Worm (Caenorhabditis elegans) whole organism, young adult: Measurements from ENCODE around the gene str-208.

Experiments used
- D2030.7 ChIP-seq: fragments of 200-800 bp; sonication (Bioruptor generic); IDR thresholded peaks from 2 replicates; pipeline ENCODE4 v1.3.6; 2022; ENCODE audit warnings: missing genetic modification reagents, missing genetic modification characterization, missing compliant biosample characterization
- F22D6.2 ChIP-seq: sonication (generic microtip); optimal IDR thresholded peaks from 2 replicates; lab custom pipeline; 2016; ENCODE audit warnings: mild to moderate bottlenecking, missing genetic modification characterization, missing compliant biosample characterization
- F23B12.7 ChIP-seq: sonication (generic microtip); optimal IDR thresholded peaks from 2 replicates; lab custom pipeline; 2017; ENCODE audit warnings: missing genetic modification characterization, mild to moderate bottlenecking, missing compliant biosample characterization, antibody characterized with exemption, moderate library complexity; ENCODE audit not compliant: insufficient read depth
- F33H1.4 ChIP-seq: fragments of 200-800 bp; sonication (Bioruptor generic); IDR thresholded peaks from 2 replicates; pipeline ENCODE4 v1.3.6; 2022; ENCODE audit warnings: missing genetic modification reagents, missing genetic modification characterization, missing compliant biosample characterization
- F49E8.2 ChIP-seq: sonication (generic microtip); optimal IDR thresholded peaks from 3 replicates; lab custom pipeline; 2017; ENCODE audit warnings: missing genetic modification characterization, mild to moderate bottlenecking, missing compliant biosample characterization, antibody characterized with exemption, moderate library complexity; ENCODE audit not compliant: insufficient read depth
- T26A5.8 ChIP-seq: sonication (generic microtip); optimal IDR thresholded peaks from 2 replicates; lab custom pipeline; 2016; ENCODE audit warnings: missing genetic modification characterization, missing compliant biosample characterization
- Y53G8AR.9 ChIP-seq: fragments of 200-800 bp; sonication (Bioruptor generic); conservative IDR thresholded peaks from 2 replicates; pipeline ENCODE4 v1.3.6; 2022; ENCODE audit warnings: missing genetic modification reagents, missing genetic modification characterization, missing compliant biosample characterization
- attf-6 ChIP-seq: fragments of 200-800 bp; sonication (Bioruptor generic); IDR thresholded peaks from 2 replicates; pipeline ENCODE4 v1.3.6; 2022; ENCODE audit warnings: missing genetic modification reagents, missing genetic modification characterization, missing compliant biosample characterization
- cebp-1 ChIP-seq, 2 experiments: fragments of 200-800 bp in 1 of 2; sonication (Bioruptor generic) in 1 of 2; sonication (generic microtip) in 1 of 2; IDR thresholded peaks in 1 of 2; optimal IDR thresholded peaks in 1 of 2; 2 replicates each; pipeline versions ENCODE4 v1.3.6 to Lab custom; 2017 to 2022; ENCODE audit warnings: missing compliant biosample characterization in 2 of 2, missing genetic modification characterization in 2 of 2, mild to moderate bottlenecking in 1 of 2, missing genetic modification reagents in 1 of 2, moderate library complexity in 1 of 2
- ceh-58 ChIP-seq: fragments of 200-800 bp; sonication (Bioruptor generic); IDR thresholded peaks from 2 replicates; pipeline ENCODE4 v1.3.6; 2022; ENCODE audit warnings: missing genetic modification characterization, missing compliant biosample characterization
- ceh-79 ChIP-seq: sonication (generic microtip); optimal IDR thresholded peaks from 2 replicates; lab custom pipeline; 2017; ENCODE audit warnings: mild to moderate bottlenecking, missing genetic modification characterization, missing compliant biosample characterization
- ceh-91 ChIP-seq: fragments of 200-800 bp; sonication (Bioruptor generic); IDR thresholded peaks from 2 replicates; pipeline ENCODE4 v1.3.6; 2022; ENCODE audit warnings: missing genetic modification reagents, missing genetic modification characterization, missing compliant biosample characterization
- dox-1 ChIP-seq: fragments of 200-800 bp; sonication (Bioruptor generic); IDR thresholded peaks from 2 replicates; pipeline ENCODE4 v1.3.6; 2022; ENCODE audit warnings: missing genetic modification reagents, missing genetic modification characterization, missing compliant biosample characterization
- dpl-1 ChIP-seq: fragments of 150-350 bp; optimal IDR thresholded peaks from 2 replicates; lab custom pipeline; 2014; ENCODE audit warnings: missing biosample characterization, missing genetic modification reagents, missing genetic modification characterization
- efl-1 ChIP-seq: fragments of 150-350 bp; optimal IDR thresholded peaks from 2 replicates; lab custom pipeline; 2014; ENCODE audit warnings: missing biosample characterization, missing genetic modification reagents, missing genetic modification characterization
- egrh-3 ChIP-seq: fragments of 200-800 bp; sonication (Bioruptor generic); IDR thresholded peaks from 2 replicates; pipeline ENCODE4 v1.3.6; 2022; ENCODE audit warnings: missing genetic modification reagents, missing genetic modification characterization, missing compliant biosample characterization
- ekl-4 ChIP-seq: fragments of 200-800 bp; sonication (Bioruptor generic); IDR thresholded peaks from 2 replicates; pipeline ENCODE4 v1.3.6; 2022; ENCODE audit warnings: missing genetic modification reagents, missing genetic modification characterization, missing compliant biosample characterization
- him-1 ChIP-seq: sonication (generic microtip); optimal IDR thresholded peaks from 2 replicates; lab custom pipeline; 2016; ENCODE audit warnings: missing genotype, missing genetic modification reagents, missing genetic modification characterization, missing compliant biosample characterization
- hmg-1.2 ChIP-seq: fragments of 200-800 bp; sonication (Bioruptor generic); IDR thresholded peaks from 2 replicates; pipeline ENCODE4 v1.3.6; 2022; ENCODE audit warnings: missing genetic modification reagents, missing genetic modification characterization, missing compliant biosample characterization
- lin-54 ChIP-seq: fragments of 200-800 bp; sonication (Bioruptor generic); optimal IDR thresholded peaks from 2 replicates; lab custom pipeline; 2018; ENCODE audit warnings: mild to moderate bottlenecking, missing genetic modification characterization, missing compliant biosample characterization
- lsl-1 ChIP-seq: fragments of 200-800 bp; sonication (Bioruptor generic); optimal IDR thresholded peaks from 2 replicates; lab custom pipeline; 2018; ENCODE audit warnings: mild to moderate bottlenecking, missing genetic modification characterization, moderate library complexity, missing compliant biosample characterization
- madf-6 ChIP-seq: fragments of 200-800 bp; sonication (Bioruptor generic); IDR thresholded peaks from 2 replicates; pipeline ENCODE4 v1.3.6; 2022; ENCODE audit warnings: missing genetic modification reagents, missing genetic modification characterization, missing compliant biosample characterization
- madf-8 ChIP-seq: fragments of 200-800 bp; sonication (Bioruptor generic); conservative IDR thresholded peaks from 2 replicates; pipeline ENCODE4 v1.3.6; 2022; ENCODE audit warnings: missing genetic modification reagents, missing genetic modification characterization, missing compliant biosample characterization
- nfyb-1 ChIP-seq: fragments of 200-800 bp; sonication (Bioruptor generic); IDR thresholded peaks from 2 replicates; pipeline ENCODE4 v1.3.6; 2022; ENCODE audit warnings: missing genetic modification reagents, missing genetic modification characterization, missing compliant biosample characterization
- repo-1 ChIP-seq: sonication (generic microtip); optimal IDR thresholded peaks from 2 replicates; lab custom pipeline; 2017; ENCODE audit warnings: mild to moderate bottlenecking, missing genetic modification characterization, missing compliant biosample characterization
- snpc-1.1 ChIP-seq: sonication (generic microtip); optimal IDR thresholded peaks from 2 replicates; lab custom pipeline; 2017; ENCODE audit warnings: missing genetic modification characterization, mild to moderate bottlenecking, missing compliant biosample characterization, antibody characterized with exemption, moderate library complexity, missing genotype, missing genetic modification reagents; ENCODE audit not compliant: insufficient read depth
- snpc-3.4 ChIP-seq: sonication (generic microtip); optimal IDR thresholded peaks from 2 replicates; lab custom pipeline; 2017; ENCODE audit warnings: missing genetic modification characterization, mild to moderate bottlenecking, missing compliant biosample characterization, antibody characterized with exemption, moderate library complexity, missing genotype, missing genetic modification reagents
- snpc-4 ChIP-seq, 5 experiments: fragments of 150-350 bp in 1 of 5; sonication (generic microtip) in 4 of 5; optimal IDR thresholded peaks; 2 replicates each; lab custom pipeline; 2014 to 2018; ENCODE audit warnings: missing genetic modification characterization in 5 of 5, missing biosample characterization in 3 of 5, antibody characterized with exemption in 2 of 5, mild to moderate bottlenecking in 2 of 5, missing compliant biosample characterization in 2 of 5, missing genotype in 2 of 5, moderate library complexity in 2 of 5, missing genetic modification reagents in 1 of 5
- tlf-1 ChIP-seq: fragments of 200-800 bp; sonication (Bioruptor generic); optimal IDR thresholded peaks from 2 replicates; lab custom pipeline; 2018; ENCODE audit warnings: mild to moderate bottlenecking, missing genetic modification characterization, missing compliant biosample characterization
- unc-130 ChIP-seq: sonication (generic microtip); optimal IDR thresholded peaks from 2 replicates; lab custom pipeline; 2016; ENCODE audit warnings: missing genetic modification reagents, missing genetic modification characterization, missing compliant biosample characterization
- xnd-1 ChIP-seq: sonication (generic microtip); optimal IDR thresholded peaks from 2 replicates; lab custom pipeline; 2016; ENCODE audit warnings: missing genotype, missing genetic modification reagents, missing genetic modification characterization, missing compliant biosample characterization
- zfh-2 ChIP-seq: fragments of 200-800 bp; sonication (Bioruptor generic); conservative IDR thresholded peaks from 2 replicates; pipeline ENCODE4 v1.3.6; 2022; ENCODE audit warnings: missing genetic modification reagents, missing genetic modification characterization, missing compliant biosample characterization
- zim-3 ChIP-seq: sonication (generic microtip); optimal IDR thresholded peaks from 2 replicates; lab custom pipeline; 2017; ENCODE audit warnings: mild to moderate bottlenecking, missing genetic modification characterization, moderate library complexity, missing compliant biosample characterization
- ztf-22 ChIP-seq: fragments of 200-800 bp; sonication (Bioruptor generic); optimal IDR thresholded peaks from 2 replicates; lab custom pipeline; 2018; ENCODE audit warnings: mild to moderate bottlenecking, missing genetic modification characterization, moderate library complexity, missing compliant biosample characterization
- ztf-6 ChIP-seq: fragments of 200-800 bp; sonication (Bioruptor generic); IDR thresholded peaks from 2 replicates; pipeline ENCODE4 v1.3.6; 2022; ENCODE audit warnings: missing genetic modification reagents, missing genetic modification characterization, missing compliant biosample characterization

str-208 gene

DNA sequence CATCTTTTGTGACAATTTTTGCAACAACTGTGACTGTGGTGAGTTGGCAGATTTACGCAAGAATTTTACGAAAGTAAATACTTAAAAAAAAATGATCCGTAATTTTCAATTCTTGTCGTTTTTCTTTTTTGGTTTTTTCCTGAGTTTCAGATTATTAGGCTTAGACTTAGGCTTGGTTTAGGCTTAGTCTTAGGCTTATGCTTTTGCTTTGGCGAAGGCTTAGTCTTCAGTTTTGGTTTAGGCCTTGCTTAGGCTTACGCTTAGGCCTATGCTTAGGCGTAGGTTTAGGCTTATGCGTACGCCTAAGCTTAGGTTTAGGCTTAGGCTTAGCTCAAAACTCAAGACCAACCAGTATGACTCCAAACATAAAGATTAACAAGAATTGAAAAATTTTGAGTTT, 990 bp downstream of the str-208 start (continued):
- TF ChIP-seq snpc-4 (GFP tag; optimal IDR thresholded peaks at IDR 0.05; lab: Kevin White, UChicago): no peak
- no peak for TF ChIP-seq snpc-4 (tag; optimal IDR thresholded peaks at IDR 0.05; lab: Kevin White, UChicago)
- TF ChIP-seq snpc-1.1 (tag; lab: Kevin White, UChicago): no peak
- no peak for TF ChIP-seq F49E8.2

DNA sequence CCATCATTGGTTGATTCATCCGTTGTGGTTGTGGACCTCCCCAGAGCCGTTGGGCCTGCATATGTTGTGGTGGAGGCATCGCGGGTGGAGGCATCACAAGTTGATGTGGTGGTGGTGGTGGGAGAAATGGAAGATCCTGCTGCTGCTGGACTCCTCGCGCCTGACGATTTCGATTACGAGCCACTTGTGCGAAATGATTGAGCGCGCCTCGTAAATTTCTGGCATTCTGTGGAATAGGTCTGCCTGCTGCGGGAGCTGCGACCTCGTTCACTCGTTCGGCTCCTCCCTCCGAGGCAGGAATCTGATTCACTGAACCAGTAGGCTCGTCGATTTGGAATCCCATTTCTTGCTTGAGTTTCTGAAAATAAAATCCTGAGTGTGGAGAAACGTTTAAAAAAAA, 4.1 kb downstream of the str-208 start:
- TF ChIP-seq F23B12.7 (tag; lab: Kevin White, UChicago) (no peak), Y53G8AR.9 (GFP tag; lab: Robert Waterston, UW) (peak; percentile 25; the same call in 1 of the 2 replicates), dox-1 (GFP tag; lab: Robert Waterston, UW) (0 out of 2 replicates have a peak, but pooled peaks have one; percentile 16), egrh-3 (GFP tag; lab: Robert Waterston, UW) (peak; percentile 5; the same call in 1 of the 2 replicates), zfh-2 (peak; percentile 65), T26A5.8 (tag; lab: Kevin White, UChicago) (no peak)

ce11 chrV:4962968-4963367, 6.3 kb downstream of the str-208 start, which contains the start of gene tam-1:
Gene tam-1 (minus strand): TSS chrV:4963102.
- TF ChIP-seq nfyb-1 (GFP tag; lab: Robert Waterston, UW) (no peak), T26A5.8 (tag; lab: Kevin White, UChicago) (no peak), zim-3 (tag; lab: Kevin White, UChicago) (no peak), cebp-1 (GFP tag; IDR thresholded peaks at IDR 0.05; lab: Robert Waterston, UW) (no peak), cebp-1 (tag; optimal IDR thresholded peaks at IDR 0.05; lab: Kevin White, UChicago) (peak; percentile 39), hmg-1.2 (GFP tag; lab: Robert Waterston, UW) (peak; percentile 20; the same call in 1 of the 2 replicates), repo-1 (tag; lab: Kevin White, UChicago) (no peak)

- TF ChIP-seq F22D6.2 (no peak), ceh-79 (tag; lab: Kevin White, UChicago) (no peak), him-1 (tag; lab: Kevin White, UChicago) (peak; percentile 73), unc-130 (GFP tag; lab: Kevin White, UChicago) (no peak), madf-8 (peak; percentile 79), ceh-58 (no peak), F33H1.4 (peak; percentile 93), snpc-4 (GFP tag; optimal IDR thresholded peaks at IDR 0.05; lab: Kevin White, UChicago) (no peak), snpc-4 (tag; optimal IDR thresholded peaks at IDR 0.05; lab: Kevin White, UChicago) (peak in 1 of 4 experiments; percentile 39), ztf-22 (GFP tag; lab: Kevin White, UChicago) (no peak), lsl-1 (peak; percentile 99), ekl-4 (GFP tag; lab: Robert Waterston, UW) (no peak), tlf-1 (GFP tag; lab: Kevin White, UChicago) (no peak), F23B12.7 (tag; lab: Kevin White, UChicago) (no peak), ztf-6 (GFP tag; lab: Robert Waterston, UW) (no peak), D2030.7 (GFP tag; lab: Robert Waterston, UW) (peak; percentile 78), ceh-91 (peak; percentile 60), madf-6 (GFP tag; lab: Robert Waterston, UW) (peak; percentile 95), snpc-3.4 (tag; lab: Kevin White, UChicago) (peak; percentile 6), lin-54 (peak; percentile 75), attf-6 (GFP tag; lab: Robert Waterston, UW) (no peak), cebp-1 (GFP tag; IDR thresholded peaks at IDR 0.05; lab: Robert Waterston, UW) (no peak), cebp-1 (tag; optimal IDR thresholded peaks at IDR 0.05; lab: Kevin White, UChicago) (no peak), dpl-1 (GFP tag; lab: Kevin White, UChicago) (peak; percentile 9), xnd-1 (tag; lab: Kevin White, UChicago) (peak; percentile 98), efl-1 (GFP tag; lab: Kevin White, UChicago) (peak; percentile 52)
These were observed 7.0 kb downstream of the str-208 start for ce11 chrV:4963606-4964005.
